Fruit fly (Drosophila melanogaster): ENCODE results near the gene CG7208.

CG7208 gene

DNA sequence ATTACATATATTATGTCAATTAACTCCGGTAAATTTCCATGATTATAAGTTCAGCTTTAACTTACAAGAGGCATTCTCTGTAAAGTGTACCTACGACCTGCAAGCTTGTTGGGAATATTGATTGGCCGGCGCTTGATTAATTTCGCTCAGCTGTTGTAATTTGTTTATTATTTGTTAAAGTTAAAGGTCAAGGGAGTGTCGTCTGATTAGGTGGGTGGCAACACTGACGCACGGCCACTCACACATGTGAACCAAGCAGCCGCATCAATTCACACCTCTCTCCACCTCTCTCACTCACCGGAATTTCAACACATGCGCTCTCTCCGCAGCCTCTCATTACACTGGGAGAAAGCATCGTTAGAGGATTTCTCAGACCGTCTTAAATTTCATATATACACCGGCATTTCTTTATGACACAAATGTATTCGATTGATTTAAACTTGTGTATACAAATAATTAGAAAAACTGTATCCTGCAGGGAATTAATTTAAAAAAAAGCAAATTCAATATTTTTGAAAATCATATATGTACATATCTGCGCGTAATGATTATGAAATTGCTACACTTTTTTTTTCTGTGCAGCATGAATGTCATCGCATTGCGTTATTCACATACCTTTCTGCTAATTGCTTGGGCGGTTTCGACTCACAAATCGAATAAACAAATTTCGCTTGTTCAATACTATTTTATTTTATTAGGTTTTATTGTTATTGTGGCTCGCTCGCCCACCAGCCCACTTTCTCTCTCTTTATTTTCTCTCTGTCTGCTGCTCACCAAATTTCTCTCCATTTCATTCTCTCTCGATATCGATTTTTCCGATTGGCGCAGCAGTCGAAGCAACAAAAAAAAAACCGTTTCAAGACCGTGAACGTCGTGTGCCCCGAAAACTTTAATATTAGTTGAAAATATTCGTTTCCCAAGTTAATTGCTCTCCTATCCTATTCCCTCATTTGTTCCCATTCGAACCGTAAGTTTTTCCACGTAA lies 13.2 kb downstream of the CG7208 start (continued):
- TF ChIP-seq bowl (GFP tag; IDR thresholded peaks at IDR 0.05) (no peak; the same call in 1 of the 2 replicates), Dip2 (GFP tag; IDR thresholded peaks at IDR 0.05) (peak; percentile 40; the same call in 1 of the 2 replicates), ATbp (GFP tag; optimal IDR thresholded peaks at IDR 0.05) (peak; percentile 94), CG33213 (GFP tag; optimal IDR thresholded peaks at IDR 0.05) (peak; percentile 74), Aef1 (GFP tag; IDR thresholded peaks at IDR 0.05) (peak; percentile 78), CG17361 (GFP tag; IDR thresholded peaks at IDR 0.05) (peak; percentile 98), CG4404 (GFP tag; IDR thresholded peaks at IDR 0.05) (peak; percentile 84), grn (GFP tag; optimal IDR thresholded peaks at IDR 0.05) (peak; percentile 48), C15 (GFP tag; IDR thresholded peaks at IDR 0.05) (peak; percentile 77; the same call in 2 of the 3 replicates), ranshi (GFP tag; IDR thresholded peaks at IDR 0.05) (peak; percentile 86), Lhr (GFP tag; optimal IDR thresholded peaks at IDR 0.05) (peak; percentile 74), schlank (tag; optimal IDR thresholded peaks at IDR 0.05) (peak; percentile 69), jumu (GFP tag; optimal IDR thresholded peaks at IDR 0.05) (peak; percentile 84), lilli (GFP tag; optimal IDR thresholded peaks at IDR 0.05) (peak; percentile 93), onecut (GFP tag; IDR thresholded peaks at IDR 0.05) (peak; percentile 100), Mrtf (GFP tag; IDR thresholded peaks at IDR 0.05) (peak; percentile 80), ems (GFP tag; optimal IDR thresholded peaks at IDR 0.05) (peak; percentile 80), eve (GFP tag; optimal IDR thresholded peaks at IDR 0.05) (no peak), kni (GFP tag; optimal IDR thresholded peaks at IDR 0.05) (peak; percentile 85), fd96Cb (tag; optimal IDR thresholded peaks at IDR 0.05) (peak; percentile 95), dimm (GFP tag; IDR thresholded peaks at IDR 0.05) (peak; percentile 54), cg (GFP tag; optimal IDR thresholded peaks at IDR 0.05) (peak; percentile 61), CG2712 (tag; optimal IDR thresholded peaks at IDR 0.05) (peak; percentile 96), ssp (GFP tag; IDR thresholded peaks at IDR 0.05) (peak; percentile 81), ap (GFP tag; IDR thresholded peaks at IDR 0.05) (peak; percentile 82), chif (GFP tag; optimal IDR thresholded peaks at IDR 0.05) (peak; percentile 88 to 93), Dad (GFP tag; optimal IDR thresholded peaks at IDR 0.05) (peak; percentile 69), tll (GFP tag; optimal IDR thresholded peaks at IDR 0.05) (peak in 1 of 2 experiments; percentile 52), CG3847 (GFP tag; IDR thresholded peaks at IDR 0.05) (peak; percentile 87), Rfx (GFP tag; IDR thresholded peaks at IDR 0.05) (peak; percentile 84), Camta (GFP tag; optimal IDR thresholded peaks at IDR 0.05) (peak; percentile 89), CG1792 (GFP tag; optimal IDR thresholded peaks at IDR 0.05) (peak; percentile 83), CG13894 (tag; optimal IDR thresholded peaks at IDR 0.05) (peak; percentile 87), Meics (GFP tag; optimal IDR thresholded peaks at IDR 0.05) (peak; percentile 94)

DNA sequence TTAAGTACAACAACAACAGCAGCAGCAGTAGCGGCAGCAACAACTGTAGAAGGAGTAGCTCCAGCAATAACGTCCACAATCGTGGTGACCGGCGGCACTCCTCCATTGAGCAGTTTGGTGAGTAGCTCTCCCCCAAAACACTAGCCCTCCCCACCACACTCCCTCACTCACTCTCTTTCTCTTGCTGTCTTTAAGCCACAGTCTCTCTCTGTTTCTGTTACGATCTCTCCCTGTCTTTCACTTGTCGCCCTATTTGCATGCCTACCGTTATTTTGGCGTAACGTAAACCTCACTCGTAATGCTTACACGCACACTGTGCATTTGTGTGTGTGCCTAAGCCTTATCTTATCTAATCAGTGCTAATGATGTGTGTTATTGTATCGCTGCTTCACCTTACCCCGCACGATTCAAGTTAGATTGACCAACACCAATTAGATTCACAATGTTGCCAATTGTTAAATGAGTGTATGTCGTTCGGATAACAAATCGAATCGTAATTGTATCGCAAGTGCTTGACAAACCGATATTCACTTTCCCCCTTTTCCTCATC lies 15.5 kb downstream of the CG7208 start:
- peak; percentile 93 for TF ChIP-seq GATAe (GFP tag; conservative IDR thresholded peaks at IDR 0.05)
- no peak for TF ChIP-seq CG10462 (GFP tag; optimal IDR thresholded peaks at IDR 0.05)
- TF ChIP-seq CG12155 (GFP tag; optimal IDR thresholded peaks at IDR 0.05), result no peak
- TF ChIP-seq CG18011 (GFP tag; optimal IDR thresholded peaks at IDR 0.05), result no peak
- TF ChIP-seq chinmo (GFP tag; IDR thresholded peaks at IDR 0.05; ENCODE audit: partially characterized antibody), result 0 out of 4 replicates have a peak, but pooled peaks have one; percentile 70
- TF ChIP-seq CG12104 (GFP tag; optimal IDR thresholded peaks at IDR 0.05), result no peak
- TF ChIP-seq z (GFP tag; IDR thresholded peaks at IDR 0.05), result 0 out of 3 replicates have a peak, but pooled peaks have one; percentile 61
- TF ChIP-seq gce (GFP tag; IDR thresholded peaks at IDR 0.05), result no peak
- TF ChIP-seq Bgb (GFP tag; IDR thresholded peaks at IDR 0.05; ENCODE audit: partially characterized antibody), result no peak
- no peak for TF ChIP-seq Dbx (GFP tag; IDR thresholded peaks at IDR 0.05)
- TF ChIP-seq lab (GFP tag; optimal IDR thresholded peaks at IDR 0.05), result peak; percentile 73
- TF ChIP-seq crol (GFP tag; IDR thresholded peaks at IDR 0.05), result peak; percentile 75
- TF ChIP-seq CG7963 (GFP tag; IDR thresholded peaks at IDR 0.05; ENCODE audit: partially characterized antibody), result no peak
- no peak for TF ChIP-seq CG31365 (tag; optimal IDR thresholded peaks at IDR 0.05)
- TF ChIP-seq pum (GFP tag; optimal IDR thresholded peaks at IDR 0.05), result no peak
- TF ChIP-seq CG1603 (tag; optimal IDR thresholded peaks at IDR 0.05), result no peak
